Fruit fly (Drosophila melanogaster) whole organism, embryonic: ENCODE measurements around the gene heix.
A peak's percentile ranks its signal among the peaks of the same experiment; 100 is the strongest.

ENCODE experiments used
- Awh ChIP-seq: fragments of 200-800 bp; sonication (Bioruptor generic); IDR thresholded peaks from 2 replicates; pipeline ENCODE4, ENCODE4 v1.3.6; 2022; ENCODE audit warnings: missing biosample characterization, missing genetic modification characterization
- BEAF-32 ChIP-seq: fragments of 200-800 bp; sonication (Bioruptor generic); optimal IDR thresholded peaks from 3 replicates; lab custom pipeline; 2017; ENCODE audit warnings: missing biosample characterization, missing genetic modification characterization, mild to moderate bottlenecking, moderate library complexity, missing genetic modification reagents
- Blimp-1 ChIP-seq: fragments of 200-800 bp; sonication (Bioruptor generic); optimal IDR thresholded peaks from 3 replicates; lab custom pipeline; 2018; ENCODE audit warnings: missing biosample characterization, missing genetic modification characterization, mild to moderate bottlenecking, moderate library complexity, missing genetic modification reagents
- CG10654 ChIP-seq: fragments of 200-800 bp; sonication (Bioruptor generic); optimal IDR thresholded peaks from 2 replicates; lab custom pipeline; 2016; ENCODE audit warnings: missing biosample characterization, missing genetic modification characterization
- CG11398 ChIP-seq: fragments of 200-800 bp; sonication (Bioruptor generic); optimal IDR thresholded peaks from 2 replicates; lab custom pipeline; 2016; ENCODE audit warnings: missing biosample characterization, missing genetic modification characterization
- CG11456 ChIP-seq: fragments of 200-800 bp; sonication (Bioruptor generic); IDR thresholded peaks from 3 replicates; pipeline ENCODE4 v1.3.6; 2022; ENCODE audit warnings: missing biosample characterization, missing genetic modification characterization
- CG11504 ChIP-seq: fragments of 200-800 bp; sonication (Bioruptor generic); optimal IDR thresholded peaks from 3 replicates; lab custom pipeline; 2019; ENCODE audit warnings: missing biosample characterization, mild to moderate bottlenecking, missing genetic modification characterization, moderate library complexity
- CG13287 ChIP-seq: fragments of 200-800 bp; sonication (Bioruptor generic); IDR thresholded peaks from 2 replicates; pipeline ENCODE4 v1.3.6; 2022; ENCODE audit warnings: missing biosample characterization, missing genetic modification characterization; ENCODE audit not compliant: partially characterized antibody
- CG13775 ChIP-seq: fragments of 200-800 bp; sonication (Bioruptor generic); optimal IDR thresholded peaks from 3 replicates; lab custom pipeline; 2017; ENCODE audit warnings: missing biosample characterization, mild to moderate bottlenecking, missing genetic modification characterization
- CG15011 ChIP-seq: fragments of 200-800 bp; sonication (Bioruptor generic); optimal IDR thresholded peaks from 3 replicates; lab custom pipeline; 2018; ENCODE audit warnings: missing biosample characterization, mild to moderate bottlenecking, missing genetic modification characterization
- CG1647 ChIP-seq: fragments of 200-800 bp; sonication (Bioruptor generic); optimal IDR thresholded peaks from 3 replicates; lab custom pipeline; 2016; ENCODE audit warnings: missing biosample characterization, missing genetic modification characterization
- CG16779 ChIP-seq: fragments of 200-800 bp; sonication (Bioruptor generic); IDR thresholded peaks from 2 replicates; pipeline ENCODE4 v1.3.6; 2022; ENCODE audit warnings: missing biosample characterization, missing genetic modification characterization
- CG17361 ChIP-seq: fragments of 200-800 bp; sonication (Bioruptor generic); IDR thresholded peaks from 3 replicates; pipeline ENCODE4 v1.3.6; 2022; ENCODE audit warnings: missing biosample characterization, missing genetic modification characterization
- CG18619 ChIP-seq: fragments of 200-800 bp; sonication (Bioruptor generic); optimal IDR thresholded peaks from 3 replicates; lab custom pipeline; 2017; ENCODE audit warnings: missing biosample characterization, mild to moderate bottlenecking, missing genetic modification characterization
- CG2116 ChIP-seq: fragments of 200-800 bp; sonication (Bioruptor generic); optimal IDR thresholded peaks from 3 replicates; lab custom pipeline; 2018; ENCODE audit warnings: missing biosample characterization, mild to moderate bottlenecking, missing genetic modification characterization
- CG42726 ChIP-seq: fragments of 200-800 bp; sonication (Bioruptor generic); IDR thresholded peaks from 2 replicates; pipeline ENCODE4 v1.3.6; 2022; ENCODE audit warnings: missing biosample characterization, missing genetic modification characterization; ENCODE audit not compliant: partially characterized antibody
- CG6683 ChIP-seq: fragments of 200-800 bp; sonication (Bioruptor generic); optimal IDR thresholded peaks from 2 replicates; lab custom pipeline; 2017; ENCODE audit warnings: missing biosample characterization, mild to moderate bottlenecking, missing genetic modification characterization, missing genetic modification reagents
- CG6854 ChIP-seq: fragments of 200-800 bp; sonication (Bioruptor generic); optimal IDR thresholded peaks from 3 replicates; lab custom pipeline; 2017; ENCODE audit warnings: missing biosample characterization, mild to moderate bottlenecking, missing genetic modification characterization
- CG9215 ChIP-seq: fragments of 200-800 bp; sonication (Bioruptor generic); IDR thresholded peaks from 2 replicates; pipeline ENCODE4 v1.3.6; 2022; ENCODE audit warnings: missing biosample characterization, missing genetic modification characterization
- CG9727 ChIP-seq: fragments of 200-800 bp; sonication (Bioruptor generic); optimal IDR thresholded peaks from 3 replicates; lab custom pipeline; 2017; ENCODE audit warnings: missing biosample characterization, mild to moderate bottlenecking, missing genetic modification characterization
- CG9797 ChIP-seq: fragments of 200-800 bp; sonication (Bioruptor generic); optimal IDR thresholded peaks from 3 replicates; lab custom pipeline; 2018; ENCODE audit warnings: missing biosample characterization, mild to moderate bottlenecking, missing genetic modification characterization
- Dad ChIP-seq: fragments of 200-800 bp; sonication (Bioruptor generic); optimal IDR thresholded peaks from 3 replicates; lab custom pipeline; 2016; ENCODE audit warnings: missing biosample characterization, missing genetic modification characterization
- Dip3 ChIP-seq: fragments of 200-800 bp; sonication (Bioruptor generic); optimal IDR thresholded peaks from 3 replicates; lab custom pipeline; 2016; ENCODE audit warnings: missing biosample characterization, missing genetic modification characterization
- Eip74EF ChIP-seq, 2 experiments: fragments of 200-800 bp in 1 of 2; fragments of >200 bp in 1 of 2; sonication (Bioruptor generic) in 1 of 2; optimal IDR thresholded peaks; 2 replicates each; lab custom pipeline; 2017 to 2019; ENCODE audit warnings: missing biosample characterization in 2 of 2, missing genetic modification characterization in 2 of 2, mild to moderate bottlenecking in 1 of 2, moderate library complexity in 1 of 2
- HLH4C ChIP-seq: fragments of 200-800 bp; sonication (Bioruptor generic); IDR thresholded peaks from 3 replicates; pipeline ENCODE4 v1.3.6; 2022; ENCODE audit warnings: missing biosample characterization, missing genetic modification characterization; ENCODE audit not compliant: partially characterized antibody
- HLHmδ ChIP-seq: fragments of 200-800 bp; sonication (Bioruptor generic); optimal IDR thresholded peaks from 2 replicates; lab custom pipeline; 2018; ENCODE audit warnings: missing biosample characterization, mild to moderate bottlenecking, missing genetic modification characterization, moderate library complexity
- Max ChIP-seq: fragments of 200-800 bp; sonication (Bioruptor generic); optimal IDR thresholded peaks from 2 replicates; lab custom pipeline; 2016; ENCODE audit warnings: missing biosample characterization, mild to moderate bottlenecking, missing genetic modification characterization
- Mrtf ChIP-seq: fragments of 200-800 bp; sonication (Bioruptor generic); IDR thresholded peaks from 3 replicates; pipeline ENCODE4 v1.3.6; 2022; ENCODE audit warnings: missing biosample characterization, missing genetic modification characterization
- Neu2 ChIP-seq: fragments of 200-800 bp; sonication (Bioruptor generic); optimal IDR thresholded peaks from 3 replicates; lab custom pipeline; 2016; ENCODE audit warnings: missing biosample characterization, missing genetic modification characterization, borderline replicate concordance
- Poxn ChIP-seq: fragments of 200-800 bp; sonication (Bioruptor generic); IDR thresholded peaks from 2 replicates; pipeline ENCODE4 v1.3.6; 2022; ENCODE audit warnings: missing biosample characterization, missing genetic modification characterization
- Sox102F ChIP-seq: fragments of 200-800 bp; sonication (Bioruptor generic); optimal IDR thresholded peaks from 2 replicates; lab custom pipeline; 2018; ENCODE audit warnings: missing biosample characterization, mild to moderate bottlenecking, missing genetic modification characterization, moderate library complexity
- TFAM ChIP-seq: fragments of 200-800 bp; sonication (Bioruptor generic); optimal IDR thresholded peaks from 2 replicates; lab custom pipeline; 2017; ENCODE audit warnings: missing biosample characterization, missing genetic modification characterization, inconsistent platforms
- Tbp ChIP-seq: fragments of >200 bp; optimal IDR thresholded peaks from 2 replicates; lab custom pipeline; 2018; ENCODE audit warnings: missing biosample characterization, missing genetic modification characterization
- amos ChIP-seq: fragments of 200-800 bp; sonication (Bioruptor generic); IDR thresholded peaks from 2 replicates; pipeline ENCODE4 v1.3.6; 2022; ENCODE audit warnings: missing biosample characterization, missing genetic modification characterization; ENCODE audit not compliant: partially characterized antibody
- aop ChIP-seq: fragments of 200-800 bp; sonication (Bioruptor generic); IDR thresholded peaks from 2 replicates; pipeline ENCODE4 v1.3.6; 2022; ENCODE audit warnings: missing biosample characterization, missing genetic modification characterization
- cad ChIP-seq: fragments of >200 bp; optimal IDR thresholded peaks from 2 replicates; lab custom pipeline; 2017; ENCODE audit warnings: missing biosample characterization, missing genetic modification characterization
- chn ChIP-seq: fragments of 200-800 bp; sonication (Bioruptor generic); optimal IDR thresholded peaks from 2 replicates; lab custom pipeline; 2016; ENCODE audit warnings: missing biosample characterization, missing genetic modification characterization
- croc ChIP-seq: fragments of 200-800 bp; sonication (Bioruptor generic); conservative IDR thresholded peaks from 3 replicates; pipeline ENCODE4 v1.3.6; 2022; ENCODE audit warnings: missing biosample characterization, missing genetic modification characterization
- eve ChIP-seq, 2 experiments: fragments of >200 bp; optimal IDR thresholded peaks; 2 replicates each; lab custom pipeline; 2017; ENCODE audit warnings: missing biosample characterization in 2 of 2, missing genetic modification characterization in 2 of 2
- gro ChIP-seq: fragments of 200-800 bp; sonication (Bioruptor generic); optimal IDR thresholded peaks from 2 replicates; lab custom pipeline; 2016; ENCODE audit warnings: missing biosample characterization, missing genetic modification characterization
- her ChIP-seq: fragments of 200-800 bp; sonication (Bioruptor generic); optimal IDR thresholded peaks from 2 replicates; lab custom pipeline; 2016; ENCODE audit warnings: missing biosample characterization, missing genetic modification characterization
- jumu ChIP-seq: fragments of 200-800 bp; sonication (Bioruptor generic); optimal IDR thresholded peaks from 3 replicates; lab custom pipeline; 2016; ENCODE audit warnings: missing biosample characterization, missing genetic modification characterization
- lov ChIP-seq, 2 experiments: fragments of 200-800 bp in 1 of 2; fragments of >200 bp in 1 of 2; sonication (Bioruptor generic) in 1 of 2; IDR thresholded peaks in 1 of 2; optimal IDR thresholded peaks in 1 of 2; 2 replicates in 1 of 2; 3 replicates in 1 of 2; pipeline versions ENCODE4 v1.3.6 to Lab custom; 2017 to 2022; ENCODE audit warnings: missing biosample characterization in 1 of 2, missing genetic modification characterization in 1 of 2
- mld ChIP-seq: fragments of 200-800 bp; sonication (Bioruptor generic); IDR thresholded peaks from 3 replicates; pipeline ENCODE4 v1.3.6; 2022; ENCODE audit warnings: missing biosample characterization, missing genetic modification characterization; ENCODE audit not compliant: partially characterized antibody
- nmo ChIP-seq: fragments of 200-800 bp; sonication (Bioruptor generic); optimal IDR thresholded peaks from 2 replicates; lab custom pipeline; 2018; ENCODE audit warnings: missing biosample characterization, mild to moderate bottlenecking, missing genetic modification characterization, moderate library complexity
- peb ChIP-seq: fragments of 200-800 bp; sonication (Bioruptor generic); IDR thresholded peaks from 2 replicates; pipeline ENCODE4 v1.3.6; 2022; ENCODE audit warnings: missing biosample characterization, missing genetic modification characterization
- pho ChIP-seq: fragments of 200-800 bp; sonication (Bioruptor generic); optimal IDR thresholded peaks from 2 replicates; lab custom pipeline; 2016; ENCODE audit warnings: missing biosample characterization, missing genetic modification characterization
- trem ChIP-seq: fragments of 200-800 bp; optimal IDR thresholded peaks from 3 replicates; lab custom pipeline; 2019; ENCODE audit warnings: missing biosample characterization, mild to moderate bottlenecking, missing genetic modification characterization, moderate library complexity
- z ChIP-seq: fragments of 200-800 bp; sonication (Bioruptor generic); IDR thresholded peaks from 3 replicates; pipeline ENCODE4 v1.3.6; 2022; ENCODE audit warnings: missing biosample characterization, missing genetic modification characterization

The heix gene

dm6 chr2L:16286360-16287005 is 13.2 kb downstream of the heix start (continued):
- TF ChIP-seq nmo (GFP tag; lab: Kevin White, UChicago), result peak; percentile 83
- no peak for TF ChIP-seq Neu2 (GFP tag; lab: Kevin White, UChicago)
- no peak for TF ChIP-seq CG13287 (GFP tag; lab: Robert Waterston, UW)
- peak in 1 of 2 experiments; percentile 66 for TF ChIP-seq Eip74EF (GFP tag; optimal IDR thresholded peaks at IDR 0.05; lab: Kevin White, UChicago)
- peak; percentile 85 for TF ChIP-seq pho
- TF ChIP-seq CG11398 (GFP tag; lab: Kevin White, UChicago), result peak; percentile 64
- peak; percentile 51 for TF ChIP-seq CG1647
- TF ChIP-seq CG42726 (GFP tag; lab: Robert Waterston, UW), result no peak
- TF ChIP-seq her, result peak; percentile 74
- TF ChIP-seq Poxn, result no peak
- peak; percentile 87 for TF ChIP-seq Sox102F
- TF ChIP-seq CG6854 (GFP tag; lab: Kevin White, UChicago), result peak; percentile 64
- no peak for TF ChIP-seq lov (optimal IDR thresholded peaks at IDR 0.05; lab: Kevin White, UChicago)
- no peak for TF ChIP-seq lov (GFP tag; IDR thresholded peaks at IDR 0.05; lab: Robert Waterston, UW)
- no peak for TF ChIP-seq HLH4C
- peak; percentile 85 for TF ChIP-seq CG13775 (GFP tag; lab: Kevin White, UChicago)
- peak; percentile 71 for TF ChIP-seq TFAM
- TF ChIP-seq Dip3 (GFP tag; lab: Kevin White, UChicago), result peak; percentile 83
- TF ChIP-seq CG11456 (GFP tag; lab: Robert Waterston, UW), result no peak
- peak; percentile 67 for TF ChIP-seq CG6683 (GFP tag; lab: Kevin White, UChicago)
- TF ChIP-seq amos, result no peak
- peak; percentile 75 for TF ChIP-seq CG10654 (GFP tag; lab: Kevin White, UChicago)
- TF ChIP-seq Max (GFP tag; lab: Kevin White, UChicago), result peak; percentile 66
- TF ChIP-seq CG11504, result peak; percentile 87
- no peak for TF ChIP-seq cad (GFP tag; lab: Kevin White, UChicago)
- TF ChIP-seq eve (GFP tag; optimal IDR thresholded peaks at IDR 0.05; lab: Kevin White, UChicago), result no peak
- peak; percentile 66 for TF ChIP-seq croc (GFP tag; lab: Robert Waterston, UW)
- peak; percentile 86 for TF ChIP-seq CG18619 (GFP tag; lab: Kevin White, UChicago)
- no peak for TF ChIP-seq CG9797 (GFP tag; lab: Kevin White, UChicago)
- TF ChIP-seq BEAF-32 (GFP tag; lab: Kevin White, UChicago), result peak; percentile 49
- TF ChIP-seq peb (GFP tag; lab: Robert Waterston, UW), result no peak
- TF ChIP-seq aop, result no peak
- no peak for TF ChIP-seq CG9215 (GFP tag; lab: Robert Waterston, UW)
- TF ChIP-seq Awh, result no peak
- TF ChIP-seq z (GFP tag; lab: Robert Waterston, UW), result no peak
- peak; percentile 69 for TF ChIP-seq gro (GFP tag; lab: Kevin White, UChicago)
- peak; percentile 79 for TF ChIP-seq jumu (GFP tag; lab: Kevin White, UChicago)
- peak; percentile 84 for TF ChIP-seq Dad (GFP tag; lab: Kevin White, UChicago)
- TF ChIP-seq chn (GFP tag; lab: Kevin White, UChicago), result peak; percentile 68
- peak; percentile 81 for TF ChIP-seq CG15011 (GFP tag; lab: Kevin White, UChicago)
- peak; percentile 79 for TF ChIP-seq Blimp-1 (GFP tag; lab: Kevin White, UChicago)
- TF ChIP-seq CG9727 (GFP tag; lab: Kevin White, UChicago), result peak; percentile 86
- TF ChIP-seq Mrtf (GFP tag; lab: Robert Waterston, UW), result no peak
- TF ChIP-seq CG2116, result peak; percentile 58
- no peak for TF ChIP-seq Tbp (GFP tag; lab: Kevin White, UChicago)
- TF ChIP-seq mld (GFP tag; lab: Robert Waterston, UW), result no peak
- no peak for TF ChIP-seq CG16779 (GFP tag; lab: Robert Waterston, UW)
- TF ChIP-seq trem (tag; lab: Kevin White, UChicago), result peak; percentile 79
- no peak for TF ChIP-seq HLHmδ (GFP tag; lab: Kevin White, UChicago)
- no peak for TF ChIP-seq CG17361 (GFP tag; lab: Robert Waterston, UW)
